Fruit fly (Drosophila melanogaster) S2 (cell line): ENCODE measurements around the gene Elys.

Source experiments
- CG8478 ChIP-seq: fragments of >200 bp; optimal IDR thresholded peaks from 2 replicates; lab custom pipeline; 2018
- CTCF ChIP-seq, 2 experiments: fragments of >200 bp; optimal IDR thresholded peaks; 2 replicates each; lab custom pipeline; 2018

DNA sequence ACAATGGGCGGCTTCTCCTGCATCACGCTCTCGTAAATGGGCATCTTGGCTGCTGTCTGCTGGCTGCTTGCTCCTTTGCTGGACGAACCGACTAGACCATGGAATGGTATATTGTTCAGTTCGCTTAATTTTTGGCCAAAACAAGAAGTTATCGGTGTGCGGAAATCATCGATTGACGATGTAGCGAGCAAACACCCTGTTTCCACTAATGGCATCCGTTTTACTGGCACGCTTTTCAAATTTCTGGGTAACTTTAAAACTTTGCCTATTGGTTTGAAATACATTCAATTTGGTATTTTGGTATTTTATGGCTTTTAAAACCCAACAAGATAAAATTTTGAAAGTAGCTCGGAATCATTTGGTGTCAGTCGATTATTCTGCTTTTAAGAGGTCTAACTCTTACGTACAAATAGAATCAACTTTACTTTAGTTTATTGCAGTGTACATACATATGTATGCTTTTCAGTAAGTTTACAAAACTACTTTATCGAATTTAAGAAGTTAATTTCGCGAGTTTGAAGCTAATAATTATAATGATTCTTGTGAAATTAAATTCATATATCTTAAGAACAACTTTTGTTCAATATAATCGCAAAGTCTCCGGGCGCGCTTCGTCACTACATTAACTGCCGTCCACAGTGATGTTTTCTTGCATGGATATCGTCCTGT lies 6.1 kb upstream of the Elys start, which contains the start of gene Arp10:
- TF ChIP-seq CG8478 (lab: Kevin White, UChicago) (no peak), CTCF (optimal IDR thresholded peaks at IDR 0.05; lab: Kevin White, UChicago) (no peak)
